Worm (Caenorhabditis elegans): ENCODE data around the gene M117.6.

The M117.6 gene

DNA sequence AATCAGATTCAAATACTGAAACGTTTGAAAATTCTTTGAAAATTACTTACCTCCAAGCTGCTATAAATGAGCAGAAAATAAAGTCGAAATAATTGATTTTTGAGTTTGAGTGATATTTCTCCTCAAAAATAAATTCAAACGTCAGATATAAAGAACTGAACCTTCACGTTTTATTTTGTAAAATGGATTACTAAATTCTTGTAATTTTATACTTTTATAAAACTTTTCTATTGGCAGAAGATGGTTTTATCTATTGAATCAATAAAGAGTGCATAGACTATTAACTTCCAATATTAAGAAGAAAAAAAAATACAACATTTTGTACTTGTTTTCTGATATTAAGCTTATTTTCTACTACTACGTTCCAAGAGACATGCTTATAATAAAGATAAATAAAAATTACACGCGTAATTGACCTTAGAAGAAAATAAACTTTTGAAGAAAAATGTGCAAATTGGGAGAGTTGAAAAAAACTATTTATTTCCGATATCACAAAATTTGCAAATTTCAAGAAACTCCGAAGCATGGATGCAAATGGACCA is 19.9 kb upstream of the M117.6 start, which contains the start of the genes F38H4.6 and F38H4.4:
TSS of gene F38H4.6 (minus strand) at position 101 of the 542 bp plus-strand sequence.
TSS of gene F38H4.4 (plus strand) at position 492 of the 542 bp plus-strand sequence.
- TF ChIP-seq hmbx-1 (tag; optimal IDR thresholded peaks at IDR 0.05), result no peak
- TF ChIP-seq ama-1 (optimal IDR thresholded peaks at IDR 0.05), result no peak
- no peak for TF ChIP-seq aly-1 (tag; optimal IDR thresholded peaks at IDR 0.05)
- no peak for TF ChIP-seq tbx-11 (GFP tag; IDR thresholded peaks at IDR 0.05)
- TF ChIP-seq tra-4 (tag; optimal IDR thresholded peaks at IDR 0.05), result no peak
- no peak for TF ChIP-seq F13C5.2 (tag; optimal IDR thresholded peaks at IDR 0.05)
- no peak for TF ChIP-seq ets-7 (tag; optimal IDR thresholded peaks at IDR 0.05)
- TF ChIP-seq scrt-1 (GFP tag; IDR thresholded peaks at IDR 0.05), result no peak
- no peak for TF ChIP-seq ceh-36 (tag; optimal IDR thresholded peaks at IDR 0.05)
- no peak for TF ChIP-seq ceh-13 (GFP tag; optimal IDR thresholded peaks at IDR 0.05)
- no peak for TF ChIP-seq sea-1 (GFP tag; conservative IDR thresholded peaks at IDR 0.05)
- no peak for TF ChIP-seq flt-1 (GFP tag; IDR thresholded peaks at IDR 0.05)
- TF ChIP-seq tbx-37 (GFP tag; conservative IDR thresholded peaks at IDR 0.05), result no peak
- no peak for TF ChIP-seq B0310.2 (tag; optimal IDR thresholded peaks at IDR 0.05)
- TF ChIP-seq hmg-4 (GFP tag; optimal IDR thresholded peaks at IDR 0.05), result no peak
- no peak for TF ChIP-seq pes-1 (GFP tag; IDR thresholded peaks at IDR 0.05)
- no peak for TF ChIP-seq hnd-1 (tag; optimal IDR thresholded peaks at IDR 0.05)

DNA sequence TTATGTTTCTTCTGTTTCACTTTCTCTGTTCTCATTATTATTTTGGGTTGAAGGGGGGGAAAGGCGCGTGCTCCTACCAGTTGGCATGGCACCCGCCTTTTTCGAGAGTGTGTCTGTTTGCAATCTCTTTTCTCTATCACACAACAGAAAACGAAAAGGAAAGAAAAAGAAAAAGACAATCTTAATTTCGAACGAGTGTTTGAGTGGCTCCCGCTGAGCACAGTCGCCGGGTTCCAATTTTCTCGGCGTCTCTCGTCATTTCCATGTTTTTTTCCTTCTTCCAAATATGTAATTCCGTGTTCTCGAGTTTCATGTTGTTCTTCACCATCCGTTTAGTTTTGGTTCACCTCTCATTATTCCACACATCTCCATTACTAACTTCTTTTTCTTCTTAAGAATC is 14.2 kb upstream of the M117.6 start, which contains the start of gene F38H4.3:
TSS of gene F38H4.3 (plus strand) at position 301 of the 400 bp plus-strand sequence.
- no peak for TF ChIP-seq F13C5.2 (tag; optimal IDR thresholded peaks at IDR 0.05)
- TF ChIP-seq tra-4 (tag; optimal IDR thresholded peaks at IDR 0.05), result no peak
- no peak for TF ChIP-seq tbx-11 (GFP tag; IDR thresholded peaks at IDR 0.05)
- TF ChIP-seq ets-7 (tag; optimal IDR thresholded peaks at IDR 0.05), result no peak
- TF ChIP-seq tbx-37 (GFP tag; conservative IDR thresholded peaks at IDR 0.05), result no peak
- TF ChIP-seq ceh-13 (GFP tag; optimal IDR thresholded peaks at IDR 0.05), result no peak
- TF ChIP-seq scrt-1 (GFP tag; IDR thresholded peaks at IDR 0.05), result no peak
- TF ChIP-seq hmbx-1 (tag; optimal IDR thresholded peaks at IDR 0.05), result no peak
- no peak for TF ChIP-seq pes-1 (GFP tag; IDR thresholded peaks at IDR 0.05)
- TF ChIP-seq sea-1 (GFP tag; conservative IDR thresholded peaks at IDR 0.05), result no peak
- no peak for TF ChIP-seq ceh-36 (tag; optimal IDR thresholded peaks at IDR 0.05)
- TF ChIP-seq hmg-4 (GFP tag; optimal IDR thresholded peaks at IDR 0.05), result no peak

DNA sequence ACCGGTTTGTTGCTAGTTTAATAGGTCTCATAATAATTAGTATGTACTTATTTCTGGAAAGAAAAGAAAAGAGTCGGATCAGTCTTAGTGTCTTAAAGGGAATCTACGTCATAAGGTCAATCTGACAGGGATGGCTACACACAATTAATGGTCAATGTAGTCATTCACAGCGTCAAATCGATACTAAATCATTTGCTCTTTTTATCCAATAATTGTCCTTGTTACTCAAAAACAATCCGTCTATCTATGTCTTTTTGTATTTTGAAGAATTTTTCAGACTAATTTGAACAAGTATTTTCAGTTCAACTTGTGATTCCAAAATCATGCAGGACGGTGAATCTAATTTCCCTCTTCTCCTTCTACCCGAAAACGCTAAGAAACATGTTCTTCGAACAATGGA is 10.7 kb upstream of the M117.6 start, which contains the start of gene fbxb-3:
TSS of gene fbxb-3 (plus strand) at position 301 of the 400 bp plus-strand sequence.
- TF ChIP-seq ceh-13 (GFP tag; optimal IDR thresholded peaks at IDR 0.05), result no peak
- TF ChIP-seq tra-4 (tag; optimal IDR thresholded peaks at IDR 0.05), result no peak

DNA sequence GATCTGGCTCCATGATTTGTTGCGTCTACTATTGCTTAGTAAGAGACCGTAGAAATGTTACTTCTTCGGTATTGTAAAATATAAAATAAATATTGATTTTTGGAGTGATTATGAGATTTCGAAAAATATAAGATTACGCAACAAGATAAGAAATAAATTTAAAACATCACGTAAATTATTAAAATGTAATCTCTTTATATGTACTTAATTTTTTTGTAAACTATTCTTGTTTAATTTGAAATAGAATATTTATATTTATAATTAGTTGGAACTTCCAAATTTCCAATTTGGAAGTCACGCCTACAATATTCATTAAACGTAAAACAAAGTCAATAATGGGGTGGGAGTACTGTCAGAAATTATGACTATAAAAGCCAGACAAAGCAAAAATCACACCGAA is 5.5 kb upstream of the M117.6 start, which contains the start of gene M117.4:
TSS of gene M117.4 (minus strand) at position 101 of the 400 bp plus-strand sequence.
- TF ChIP-seq B0310.2 (tag; optimal IDR thresholded peaks at IDR 0.05), result no peak
- TF ChIP-seq ama-1 (optimal IDR thresholded peaks at IDR 0.05), result no peak
- no peak for TF ChIP-seq tra-4 (tag; optimal IDR thresholded peaks at IDR 0.05)
- no peak for TF ChIP-seq ets-7 (tag; optimal IDR thresholded peaks at IDR 0.05)

DNA sequence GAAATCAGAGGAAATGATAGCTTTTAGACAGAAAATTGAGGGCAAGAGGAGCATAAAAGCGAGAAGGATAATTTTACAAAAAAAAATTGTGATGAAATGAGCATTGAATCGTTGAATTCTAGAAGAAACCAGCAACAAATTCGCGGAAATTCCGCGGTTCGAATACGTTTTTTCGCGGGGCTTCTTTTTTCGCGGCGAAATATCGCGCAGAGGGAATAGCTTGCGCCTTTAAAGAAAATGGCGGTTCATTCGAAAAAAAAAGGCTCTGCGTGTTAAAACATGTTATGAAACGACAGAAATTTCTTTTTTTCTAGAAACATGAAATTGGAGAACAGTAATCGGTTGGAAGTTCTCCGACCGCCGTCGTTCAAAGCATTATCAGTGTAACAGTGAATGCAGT is 5.5 kb downstream of the M117.6 start:
- TF ChIP-seq ceh-13 (GFP tag; optimal IDR thresholded peaks at IDR 0.05) (no peak), tbx-11 (GFP tag; IDR thresholded peaks at IDR 0.05) (no peak), ama-1 (optimal IDR thresholded peaks at IDR 0.05) (no peak), F13C5.2 (tag; optimal IDR thresholded peaks at IDR 0.05) (no peak), ets-7 (tag; optimal IDR thresholded peaks at IDR 0.05) (no peak), pes-1 (GFP tag; IDR thresholded peaks at IDR 0.05) (0 out of 2 replicates have a peak, but pooled peaks have one; percentile 15), flt-1 (GFP tag; IDR thresholded peaks at IDR 0.05) (no peak)

DNA sequence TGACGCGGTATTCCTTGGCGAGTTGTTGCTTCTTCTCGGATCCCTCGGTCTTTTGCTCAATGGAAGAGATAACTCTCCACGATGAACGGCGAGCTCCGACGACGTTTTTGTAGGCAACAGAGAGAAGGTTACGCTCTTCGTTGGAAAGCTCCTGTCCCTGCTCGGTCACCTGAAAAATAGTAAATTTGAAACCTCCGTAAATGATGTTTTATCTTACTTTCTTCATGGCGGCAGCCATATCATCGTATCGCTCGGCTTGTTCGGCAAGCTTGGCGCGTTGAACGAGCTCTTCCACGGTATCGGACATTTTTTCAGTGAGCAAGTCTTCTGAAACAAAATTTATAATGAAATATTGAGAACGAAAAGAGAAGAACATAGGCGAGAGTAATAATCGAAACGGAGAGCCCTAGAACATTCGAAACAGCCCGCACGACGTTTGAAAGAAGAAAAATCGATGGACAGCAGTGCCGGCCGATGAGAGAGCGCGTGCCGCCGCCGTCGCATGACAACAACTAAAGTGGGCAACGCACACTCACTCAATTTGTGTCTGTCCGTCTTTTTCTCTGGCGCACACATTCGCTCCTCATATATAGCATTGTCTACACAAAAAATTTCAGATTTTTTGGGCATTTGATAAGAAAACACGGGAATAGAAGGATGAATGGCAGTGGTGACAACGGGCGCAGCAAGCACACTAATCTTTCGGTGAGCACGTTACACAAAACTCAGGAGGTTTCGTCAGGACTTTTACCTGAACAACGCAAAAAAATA is 6.1 kb downstream of the M117.6 start, which contains the start of the genes par-5 and M117.3:
TSS of gene par-5 (minus strand) at position 334 of the 771 bp plus-strand sequence.
TSS of gene M117.3 (plus strand) at position 616 of the 771 bp plus-strand sequence.
- TF ChIP-seq pes-1 (GFP tag; IDR thresholded peaks at IDR 0.05), result no peak
- TF ChIP-seq F13C5.2 (tag; optimal IDR thresholded peaks at IDR 0.05), result peak; percentile 52
- TF ChIP-seq ceh-13 (GFP tag; optimal IDR thresholded peaks at IDR 0.05), result no peak
- peak; percentile 17; the same call in 1 of the 2 replicates for TF ChIP-seq tbx-11 (GFP tag; IDR thresholded peaks at IDR 0.05)

DNA sequence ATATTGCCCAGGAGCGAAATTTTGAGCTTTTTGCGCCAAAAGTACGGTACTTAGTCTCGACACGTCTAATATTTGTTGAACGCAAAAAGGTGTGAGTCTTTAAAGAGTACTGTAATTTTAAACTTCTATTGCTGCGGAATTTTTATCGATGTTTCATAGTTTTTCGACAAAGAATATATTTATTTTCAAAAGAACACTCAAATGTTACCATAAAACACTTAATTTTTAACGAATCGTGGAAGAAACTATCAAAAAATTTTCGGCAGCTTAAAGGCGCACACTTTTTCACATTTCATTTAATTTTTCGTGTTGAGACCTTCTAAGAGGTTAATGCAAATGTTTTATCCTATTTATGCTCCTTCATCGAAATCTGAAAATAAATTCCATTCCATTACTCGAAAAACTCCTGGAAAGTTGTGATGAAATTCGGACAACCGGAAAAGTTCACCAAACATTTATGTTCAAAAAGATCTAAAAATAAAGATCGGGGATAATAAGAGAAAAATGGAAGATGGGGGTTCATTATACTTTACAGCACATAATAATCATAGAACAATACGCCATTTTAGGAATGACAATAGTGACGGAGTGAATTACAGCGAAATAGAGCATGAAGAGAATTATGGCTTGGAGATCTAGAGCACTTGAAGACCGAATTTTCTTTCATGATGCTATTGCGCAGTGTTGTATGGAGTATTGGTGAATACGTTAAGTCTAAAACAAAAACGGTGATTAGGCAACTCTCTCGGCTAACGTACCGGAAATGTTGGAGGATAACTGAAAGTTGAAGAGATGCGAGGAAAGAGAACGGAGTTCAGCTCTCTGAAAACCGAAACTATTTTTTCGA is 7.6 kb downstream of the M117.6 start:
- TF ChIP-seq F13C5.2 (tag; optimal IDR thresholded peaks at IDR 0.05) (no peak), ama-1 (optimal IDR thresholded peaks at IDR 0.05) (peak; percentile 41), tbx-37 (GFP tag; conservative IDR thresholded peaks at IDR 0.05) (no peak)

DNA sequence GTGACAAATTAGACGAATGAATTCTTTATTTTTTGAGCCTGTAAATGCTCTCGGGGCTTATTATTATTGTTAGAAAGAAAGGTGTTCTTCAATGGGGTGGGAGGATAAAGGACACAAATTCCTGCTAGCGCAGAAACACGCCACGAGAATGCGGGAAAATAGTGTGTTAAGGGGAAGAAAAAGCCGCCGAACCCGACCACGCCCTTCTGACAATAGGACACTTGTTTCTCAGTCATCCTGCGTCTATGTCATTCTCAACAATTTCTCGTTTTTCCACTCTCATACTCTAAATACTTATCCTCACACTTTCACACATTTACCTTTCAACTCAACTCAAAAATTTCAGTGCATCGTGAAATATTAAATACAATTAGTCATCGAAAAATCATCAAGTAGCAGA is 14.0 kb downstream of the M117.6 start, which contains the start of gene M117.1:
TSS of gene M117.1 (plus strand) at position 347 of the 400 bp plus-strand sequence.
- TF ChIP-seq sea-1 (GFP tag; conservative IDR thresholded peaks at IDR 0.05), result no peak
- no peak for TF ChIP-seq pes-1 (GFP tag; IDR thresholded peaks at IDR 0.05)
- TF ChIP-seq scrt-1 (GFP tag; IDR thresholded peaks at IDR 0.05), result no peak
- TF ChIP-seq hmg-4 (GFP tag; optimal IDR thresholded peaks at IDR 0.05), result no peak
- no peak for TF ChIP-seq tra-4 (tag; optimal IDR thresholded peaks at IDR 0.05)
- TF ChIP-seq hnd-1 (tag; optimal IDR thresholded peaks at IDR 0.05), result no peak
- no peak for TF ChIP-seq B0310.2 (tag; optimal IDR thresholded peaks at IDR 0.05)
- no peak for TF ChIP-seq hmbx-1 (tag; optimal IDR thresholded peaks at IDR 0.05)
- TF ChIP-seq tbx-37 (GFP tag; conservative IDR thresholded peaks at IDR 0.05), result no peak

Measured in whole organism, early embryonic.